Fruit fly (Drosophila melanogaster) whole organism: Measurements from ENCODE around the gene fkh.

ENCODE experiments used
- CG8478 ChIP-seq: fragments of >200 bp; optimal IDR thresholded peaks from 2 replicates; lab custom pipeline; 2018; ENCODE audit warnings: inconsistent platforms
- Dll ChIP-seq: fragments of >200 bp; optimal IDR thresholded peaks from 2 replicates; lab custom pipeline; 2017
- EcR ChIP-seq, 2 experiments: fragments of >200 bp; optimal IDR thresholded peaks; 2 replicates each; lab custom pipeline; 2017; ENCODE audit warnings: missing biosample characterization in 2 of 2, missing genetic modification characterization in 2 of 2, missing genetic modification reagents in 2 of 2
- pan ChIP-seq: fragments of >200 bp; optimal IDR thresholded peaks from 2 replicates; lab custom pipeline; 2017
- psq ChIP-seq: fragments of >200 bp; optimal IDR thresholded peaks from 2 replicates; lab custom pipeline; 2017
- usp ChIP-seq: fragments of >200 bp; optimal IDR thresholded peaks from 2 replicates; lab custom pipeline; 2017; ENCODE audit warnings: missing biosample characterization, missing genetic modification characterization, mixed read lengths

Gene fkh

DNA sequence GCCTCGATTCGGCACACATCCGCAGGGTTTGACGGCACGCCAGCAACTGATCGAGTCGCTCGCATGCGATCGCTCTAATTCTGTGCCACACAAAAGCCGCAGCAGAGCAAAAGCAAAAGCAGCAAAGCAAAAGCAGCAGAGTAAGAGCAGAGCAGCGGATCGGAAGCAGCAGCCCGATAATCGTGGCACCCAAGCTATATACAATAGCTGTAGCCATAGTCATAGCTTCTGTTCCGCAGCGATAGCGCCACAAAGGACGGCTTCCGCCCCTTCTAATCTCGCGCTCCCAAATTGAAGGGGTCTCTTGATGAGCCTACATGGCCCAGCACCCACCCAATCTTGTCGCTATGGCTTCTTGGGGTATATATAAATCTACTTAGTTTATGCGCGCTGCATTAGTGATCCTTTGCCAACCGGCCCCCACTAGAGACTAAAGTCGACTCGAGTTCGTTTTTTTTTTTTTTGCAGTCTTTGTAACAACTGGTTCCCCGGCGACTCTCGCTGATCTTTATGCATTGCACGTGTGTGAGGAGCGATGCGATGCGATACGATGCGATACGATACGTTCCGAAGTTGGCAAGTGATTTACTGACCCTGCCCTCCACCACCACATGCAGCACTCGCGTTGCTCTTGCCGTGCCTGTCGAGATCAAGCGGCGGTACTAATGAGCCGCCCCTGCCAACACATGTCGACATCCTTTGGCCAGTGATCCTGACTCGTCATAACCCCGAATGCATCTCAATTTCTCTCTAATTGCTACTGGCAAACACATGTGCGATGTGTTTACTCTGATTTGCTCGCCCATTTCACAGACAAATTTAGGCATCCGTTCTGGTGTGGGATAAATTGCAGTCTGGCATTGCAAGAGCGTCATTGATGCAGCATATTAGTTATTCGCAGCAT is 44.5 kb downstream of the fkh start, which contains the start of gene Ppn:
Ppn (minus strand) TSS at position 51 of the 904 bp plus-strand sequence.
- TF ChIP-seq usp (GFP tag; lab: Kevin White, UChicago) = no peak
- no peak for TF ChIP-seq EcR (GFP tag; optimal IDR thresholded peaks at IDR 0.05; lab: Kevin White, UChicago)
- no peak for TF ChIP-seq CG8478 (lab: Kevin White, UChicago)
- no peak for TF ChIP-seq pan
- no peak for TF ChIP-seq psq (lab: Kevin White, UChicago)
- no peak for TF ChIP-seq Dll (lab: Kevin White, UChicago)

DNA sequence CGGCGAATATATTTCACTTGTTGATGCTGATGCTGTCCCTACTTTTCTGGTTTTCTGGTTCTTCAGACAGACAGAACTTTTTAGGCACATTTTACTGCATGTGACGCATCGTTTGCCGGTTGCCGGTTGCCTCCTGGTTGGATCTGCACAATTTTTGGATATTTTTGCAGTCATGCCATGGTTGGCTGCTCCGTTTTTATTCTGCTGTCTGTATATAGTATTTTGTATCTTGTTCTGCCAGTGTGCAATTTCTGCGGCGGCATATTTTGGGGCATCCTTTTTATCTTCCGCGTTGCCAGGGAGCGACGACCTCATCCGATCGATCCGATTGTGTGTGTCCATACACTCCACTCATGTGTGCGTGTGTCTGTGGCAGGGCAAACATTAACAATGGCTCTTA is 48.3 kb downstream of the fkh start:
- TF ChIP-seq usp (GFP tag; lab: Kevin White, UChicago) (no peak), CG8478 (lab: Kevin White, UChicago) (no peak), psq (lab: Kevin White, UChicago) (no peak), pan (no peak), EcR (GFP tag; optimal IDR thresholded peaks at IDR 0.05; lab: Kevin White, UChicago) (no peak), Dll (lab: Kevin White, UChicago) (no peak)
